Worm (Caenorhabditis elegans) whole organism, midembryonic: ENCODE results near the gene irld-3.

ENCODE experiments used
- T22C8.4 ChIP-seq: fragments of 200-800 bp; sonication (Bioruptor generic); IDR thresholded peaks from 2 replicates; pipeline ENCODE4 v1.3.6; 2022; ENCODE audit warnings: missing genetic modification characterization, missing compliant biosample characterization
- cog-1 ChIP-seq: sonication (generic microtip); optimal IDR thresholded peaks from 2 replicates; lab custom pipeline; 2016; ENCODE audit warnings: missing genetic modification characterization, missing compliant biosample characterization
- flt-1 ChIP-seq: fragments of 200-800 bp; sonication (Bioruptor generic); IDR thresholded peaks from 2 replicates; pipeline ENCODE4 v1.3.6; 2022; ENCODE audit warnings: missing genetic modification characterization, missing compliant biosample characterization
- klf-2 ChIP-seq: fragments of 200-800 bp; sonication (Bioruptor generic); conservative IDR thresholded peaks from 2 replicates; pipeline ENCODE4 v1.3.6; 2022; ENCODE audit warnings: missing genetic modification reagents, missing genetic modification characterization, missing compliant biosample characterization
- med-1 ChIP-seq: sonication (generic microtip); optimal IDR thresholded peaks from 2 replicates; lab custom pipeline; 2017; ENCODE audit warnings: missing genetic modification characterization, mild to moderate bottlenecking, missing compliant biosample characterization, antibody characterized with exemption, missing genetic modification reagents; ENCODE audit not compliant: insufficient read depth
- ref-1 ChIP-seq: fragments of 200-800 bp; sonication (Bioruptor generic); conservative IDR thresholded peaks from 2 replicates; pipeline ENCODE4 v1.3.6; 2022; ENCODE audit warnings: missing genetic modification reagents, missing genetic modification characterization, missing compliant biosample characterization
- tab-1 ChIP-seq: fragments of 200-800 bp; sonication (Bioruptor generic); IDR thresholded peaks from 2 replicates; pipeline ENCODE4 v1.3.6; 2022; ENCODE audit warnings: missing genetic modification characterization, missing compliant biosample characterization
- ztf-23 ChIP-seq: fragments of 200-800 bp; sonication (Bioruptor generic); IDR thresholded peaks from 2 replicates; pipeline ENCODE4 v1.3.6; 2022; ENCODE audit warnings: missing genetic modification reagents, missing genetic modification characterization, missing compliant biosample characterization
- ztf-29 ChIP-seq: fragments of 200-800 bp; sonication (Bioruptor generic); IDR thresholded peaks from 2 replicates; pipeline ENCODE4 v1.3.6; 2022; ENCODE audit warnings: missing genetic modification reagents, missing genetic modification characterization, missing compliant biosample characterization

DNA sequence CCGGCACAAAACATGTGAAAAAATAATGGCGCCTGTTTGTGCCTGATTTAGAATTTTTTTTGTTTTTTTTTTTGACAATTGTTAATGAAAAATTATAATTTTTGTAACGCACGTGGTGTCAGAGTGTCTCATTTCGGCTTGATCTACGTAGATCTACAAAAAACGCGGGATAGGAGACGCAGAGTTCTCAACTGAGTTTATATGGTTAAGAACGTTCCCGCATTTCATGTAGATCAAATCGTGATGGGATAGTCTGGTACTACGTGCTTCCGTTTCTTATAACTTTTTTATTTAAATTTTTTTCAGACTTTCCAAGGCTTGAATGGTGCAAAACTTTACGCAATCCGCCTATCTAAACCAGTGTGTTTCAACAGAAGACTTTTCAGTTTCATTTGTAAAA, 9.6 kb downstream of the irld-3 start, which contains the start of gene tat-6:
- TF ChIP-seq ztf-29 (GFP tag; lab: Robert Waterston, UW): no peak
- no peak for TF ChIP-seq T22C8.4 (GFP tag; lab: Robert Waterston, UW)
- TF ChIP-seq tab-1 (GFP tag; lab: Robert Waterston, UW): no peak
- no peak for TF ChIP-seq klf-2 (GFP tag; lab: Robert Waterston, UW)
- TF ChIP-seq cog-1 (tag; lab: Kevin White, UChicago): no peak
- no peak for TF ChIP-seq ztf-23 (GFP tag; lab: Robert Waterston, UW)
- TF ChIP-seq flt-1: no peak
- TF ChIP-seq ref-1 (GFP tag; lab: Robert Waterston, UW): no peak
- TF ChIP-seq med-1 (GFP tag; lab: Kevin White, UChicago): no peak
